Worm (Caenorhabditis elegans) whole organism, late embryonic: ENCODE data around the gene K02F3.12.

ENCODE experiments used
- C38D4.7 ChIP-seq: fragments of 200-800 bp; sonication (Bioruptor generic); optimal IDR thresholded peaks from 2 replicates; lab custom pipeline; 2018; ENCODE audit warnings: mild to moderate bottlenecking, missing genetic modification characterization, moderate library complexity, missing compliant biosample characterization
- F13H6.1 ChIP-seq: sonication (generic microtip); optimal IDR thresholded peaks from 2 replicates; lab custom pipeline; 2016; ENCODE audit warnings: missing genetic modification characterization, missing compliant biosample characterization
- K02D7.2 ChIP-seq: sonication (generic microtip); optimal IDR thresholded peaks from 2 replicates; lab custom pipeline; 2017; ENCODE audit warnings: mild to moderate bottlenecking, missing genetic modification characterization, missing compliant biosample characterization
- T23F11.4 ChIP-seq: fragments of 200-800 bp; sonication (Bioruptor generic); optimal IDR thresholded peaks from 2 replicates; lab custom pipeline; 2018; ENCODE audit warnings: mild to moderate bottlenecking, missing genetic modification characterization, missing compliant biosample characterization
- Y22D7AL.16 ChIP-seq: sonication (generic microtip); optimal IDR thresholded peaks from 2 replicates; lab custom pipeline; 2016; ENCODE audit warnings: missing genetic modification characterization, missing compliant biosample characterization
- ahr-1 ChIP-seq: sonication (generic microtip); optimal IDR thresholded peaks from 2 replicates; lab custom pipeline; 2016; ENCODE audit warnings: missing genetic modification characterization, missing compliant biosample characterization
- ceh-18 ChIP-seq: sonication (generic microtip); optimal IDR thresholded peaks from 2 replicates; lab custom pipeline; 2016; ENCODE audit warnings: missing genetic modification characterization, missing compliant biosample characterization
- ceh-19 ChIP-seq: fragments of 200-800 bp; sonication (Bioruptor generic); optimal IDR thresholded peaks from 2 replicates; lab custom pipeline; 2018; ENCODE audit warnings: mild to moderate bottlenecking, missing genetic modification characterization, missing compliant biosample characterization
- ceh-2 ChIP-seq: sonication (generic microtip); optimal IDR thresholded peaks from 2 replicates; lab custom pipeline; 2016; ENCODE audit warnings: missing genotype, missing genetic modification characterization, missing compliant biosample characterization
- ceh-24 ChIP-seq: sonication (generic microtip); optimal IDR thresholded peaks from 2 replicates; lab custom pipeline; 2016; ENCODE audit warnings: mild to moderate bottlenecking, missing genetic modification characterization, missing compliant biosample characterization
- ceh-30 ChIP-seq: fragments of 150-350 bp; optimal IDR thresholded peaks from 2 replicates; lab custom pipeline; 2014; ENCODE audit warnings: missing biosample characterization, missing genetic modification characterization
- ceh-31 ChIP-seq: sonication (generic microtip); optimal IDR thresholded peaks from 2 replicates; lab custom pipeline; 2016; ENCODE audit warnings: missing genetic modification characterization, missing compliant biosample characterization
- ceh-34 ChIP-seq: sonication (generic microtip); optimal IDR thresholded peaks from 2 replicates; lab custom pipeline; 2016; ENCODE audit warnings: mild to moderate bottlenecking, missing genetic modification characterization, missing compliant biosample characterization
- ceh-45 ChIP-seq: fragments of 200-800 bp; sonication (Bioruptor generic); IDR thresholded peaks from 2 replicates; pipeline ENCODE4 v1.3.6; 2022; ENCODE audit warnings: missing genetic modification reagents, missing genetic modification characterization, missing compliant biosample characterization
- ceh-48 ChIP-seq: sonication (generic microtip); optimal IDR thresholded peaks from 2 replicates; lab custom pipeline; 2016; ENCODE audit warnings: missing genetic modification characterization, inconsistent platforms, missing compliant biosample characterization
- ceh-6 ChIP-seq: fragments of 200-800 bp; sonication (Bioruptor generic); optimal IDR thresholded peaks from 2 replicates; lab custom pipeline; 2018; ENCODE audit warnings: mild to moderate bottlenecking, missing genetic modification characterization, missing compliant biosample characterization
- dve-1 ChIP-seq: sonication (generic microtip); optimal IDR thresholded peaks from 2 replicates; lab custom pipeline; 2017; ENCODE audit warnings: antibody characterized with exemption, mild to moderate bottlenecking, missing genetic modification characterization, missing compliant biosample characterization
- elt-2 ChIP-seq: sonication (generic microtip); optimal IDR thresholded peaks from 2 replicates; lab custom pipeline; 2016; ENCODE audit warnings: missing genetic modification reagents, missing genetic modification characterization, missing compliant biosample characterization
- ets-4 ChIP-seq: sonication (generic microtip); optimal IDR thresholded peaks from 2 replicates; lab custom pipeline; 2016; ENCODE audit warnings: missing genetic modification characterization, missing compliant biosample characterization
- fax-1 ChIP-seq: sonication (generic microtip); optimal IDR thresholded peaks from 2 replicates; lab custom pipeline; 2016; ENCODE audit warnings: missing genotype, missing genetic modification characterization, missing compliant biosample characterization
- fkh-10 ChIP-seq: fragments of 150-350 bp; optimal IDR thresholded peaks from 2 replicates; lab custom pipeline; 2014; ENCODE audit warnings: missing biosample characterization, missing genetic modification reagents, missing genetic modification characterization
- hlh-13 ChIP-seq: fragments of 200-800 bp; sonication (Bioruptor generic); optimal IDR thresholded peaks from 2 replicates; lab custom pipeline; 2018; ENCODE audit warnings: mild to moderate bottlenecking, missing genetic modification characterization, missing compliant biosample characterization
- hlh-15 ChIP-seq: sonication (generic microtip); optimal IDR thresholded peaks from 2 replicates; lab custom pipeline; 2016; ENCODE audit warnings: missing genetic modification characterization, missing compliant biosample characterization
- hlh-8 ChIP-seq: sonication (generic microtip); optimal IDR thresholded peaks from 2 replicates; lab custom pipeline; 2016; ENCODE audit warnings: missing genotype, missing genetic modification characterization, missing compliant biosample characterization
- lim-6 ChIP-seq: sonication (generic microtip); optimal IDR thresholded peaks from 2 replicates; lab custom pipeline; 2016; ENCODE audit warnings: missing genetic modification characterization, missing compliant biosample characterization
- lin-11 ChIP-seq: fragments of 200-800 bp; sonication (Bioruptor generic); optimal IDR thresholded peaks from 2 replicates; lab custom pipeline; 2018; ENCODE audit warnings: mild to moderate bottlenecking, missing genetic modification characterization, missing compliant biosample characterization
- madf-2 ChIP-seq: sonication (generic microtip); optimal IDR thresholded peaks from 2 replicates; lab custom pipeline; 2017; ENCODE audit warnings: missing genetic modification characterization, missing compliant biosample characterization
- nhr-11 ChIP-seq: fragments of 150-350 bp; optimal IDR thresholded peaks from 2 replicates; lab custom pipeline; 2014; ENCODE audit warnings: missing biosample characterization, missing genetic modification characterization
- nhr-232 ChIP-seq: sonication (generic microtip); optimal IDR thresholded peaks from 2 replicates; lab custom pipeline; 2016; ENCODE audit warnings: missing genetic modification characterization, missing compliant biosample characterization
- npax-4 ChIP-seq: sonication (generic microtip); optimal IDR thresholded peaks from 2 replicates; lab custom pipeline; 2016; ENCODE audit warnings: missing genetic modification characterization, missing compliant biosample characterization
- odd-2 ChIP-seq: sonication (generic microtip); optimal IDR thresholded peaks from 2 replicates; lab custom pipeline; 2017; ENCODE audit warnings: antibody characterized with exemption, mild to moderate bottlenecking, missing genetic modification characterization, missing compliant biosample characterization
- pag-3 ChIP-seq: sonication (generic microtip); optimal IDR thresholded peaks from 2 replicates; lab custom pipeline; 2016; ENCODE audit warnings: missing compliant biosample characterization, missing genetic modification characterization, borderline replicate concordance
- pax-1 ChIP-seq: fragments of 150-350 bp; optimal IDR thresholded peaks from 2 replicates; lab custom pipeline; 2014; ENCODE audit warnings: missing biosample characterization, missing genetic modification characterization
- pqm-1 ChIP-seq: sonication (generic microtip); optimal IDR thresholded peaks from 2 replicates; lab custom pipeline; 2016; ENCODE audit warnings: missing genetic modification characterization, missing compliant biosample characterization
- ref-2 ChIP-seq: sonication (generic microtip); optimal IDR thresholded peaks from 2 replicates; lab custom pipeline; 2016; ENCODE audit warnings: missing genetic modification characterization, missing compliant biosample characterization
- rnt-1 ChIP-seq: sonication (generic microtip); optimal IDR thresholded peaks from 2 replicates; lab custom pipeline; 2016; ENCODE audit warnings: missing genetic modification characterization, missing compliant biosample characterization
- sdc-2 ChIP-seq: sonication (generic microtip); optimal IDR thresholded peaks from 2 replicates; lab custom pipeline; 2016; ENCODE audit warnings: missing genotype, missing genetic modification characterization, missing compliant biosample characterization
- sox-2 ChIP-seq: fragments of 200-800 bp; sonication (Bioruptor generic); IDR thresholded peaks from 2 replicates; pipeline ENCODE4 v1.3.6; 2022; ENCODE audit warnings: missing genetic modification reagents, missing genetic modification characterization, missing compliant biosample characterization
- sox-4 ChIP-seq: sonication (generic microtip); optimal IDR thresholded peaks from 2 replicates; lab custom pipeline; 2017; ENCODE audit warnings: mild to moderate bottlenecking, missing genetic modification characterization, inconsistent platforms, missing compliant biosample characterization
- syd-9 ChIP-seq: sonication (generic microtip); optimal IDR thresholded peaks from 2 replicates; lab custom pipeline; 2016; ENCODE audit warnings: mild to moderate bottlenecking, missing genetic modification characterization, moderate library complexity, missing compliant biosample characterization
- tbx-2 ChIP-seq: sonication (generic microtip); optimal IDR thresholded peaks from 2 replicates; lab custom pipeline; 2016; ENCODE audit warnings: missing genetic modification characterization, missing compliant biosample characterization
- ttx-3 ChIP-seq: sonication (generic microtip); optimal IDR thresholded peaks from 2 replicates; lab custom pipeline; 2016; ENCODE audit warnings: missing genetic modification reagents, missing genetic modification characterization, missing compliant biosample characterization
- unc-3 ChIP-seq, 2 experiments: fragments of 200-800 bp in 1 of 2; sonication (Bioruptor generic) in 1 of 2; sonication (generic microtip) in 1 of 2; conservative IDR thresholded peaks in 1 of 2; optimal IDR thresholded peaks in 1 of 2; 2 replicates each; pipeline versions ENCODE4 v1.3.6 to Lab custom; 2016 to 2022; ENCODE audit warnings: missing compliant biosample characterization in 2 of 2, missing genetic modification characterization in 2 of 2, missing genetic modification reagents in 1 of 2
- unc-42 ChIP-seq: sonication (generic microtip); optimal IDR thresholded peaks from 2 replicates; lab custom pipeline; 2016; ENCODE audit warnings: missing genotype, missing genetic modification characterization, missing compliant biosample characterization
- unc-55 ChIP-seq: sonication (generic microtip); optimal IDR thresholded peaks from 2 replicates; lab custom pipeline; 2017; ENCODE audit warnings: missing biosample characterization, missing genetic modification reagents, missing genetic modification characterization

K02F3.12 gene

ce11 chrIII:856260-856659, at the start of gene K02F3.12:
Gene K02F3.12 (plus strand): TSS chrIII:856560.
- no peak for TF ChIP-seq npax-4 (tag; lab: Kevin White, UChicago)
- TF ChIP-seq Y22D7AL.16 (tag; lab: Kevin White, UChicago): no peak
- no peak for TF ChIP-seq unc-42 (tag; lab: Kevin White, UChicago)
- no peak for TF ChIP-seq dve-1
- no peak for TF ChIP-seq unc-55 (GFP tag; lab: Kevin White, UChicago)
- TF ChIP-seq ceh-30 (tag; lab: Kevin White, UChicago): no peak
- no peak for TF ChIP-seq K02D7.2
- TF ChIP-seq ceh-19 (GFP tag; lab: Kevin White, UChicago): no peak
- no peak for TF ChIP-seq ceh-2 (tag; lab: Kevin White, UChicago)
- no peak for TF ChIP-seq ets-4
- no peak for TF ChIP-seq lin-11 (tag; lab: Kevin White, UChicago)
- no peak for TF ChIP-seq sox-2 (GFP tag; lab: Robert Waterston, UW)
- TF ChIP-seq C38D4.7 (GFP tag; lab: Kevin White, UChicago): no peak
- no peak for TF ChIP-seq ceh-18 (tag; lab: Kevin White, UChicago)
- TF ChIP-seq nhr-232 (tag; lab: Kevin White, UChicago): no peak
- TF ChIP-seq rnt-1 (tag; lab: Kevin White, UChicago): no peak
- no peak for TF ChIP-seq hlh-13
- TF ChIP-seq elt-2: no peak
- TF ChIP-seq ceh-31 (tag; lab: Kevin White, UChicago): no peak

ce11 chrIII:811544-811943, 44.8 kb upstream of the K02F3.12 start, which contains the start of gene daf-7:
Gene daf-7 (plus strand): TSS chrIII:811844.
- TF ChIP-seq nhr-11 (tag; lab: Kevin White, UChicago) (no peak), madf-2 (tag; lab: Kevin White, UChicago) (no peak), ceh-24 (no peak)

- no peak for TF ChIP-seq fax-1 (tag; lab: Kevin White, UChicago)
- no peak for TF ChIP-seq T23F11.4
- no peak for TF ChIP-seq unc-55 (GFP tag; lab: Kevin White, UChicago)
- no peak for TF ChIP-seq pax-1 (tag; lab: Kevin White, UChicago)
- no peak for TF ChIP-seq ahr-1 (tag; lab: Kevin White, UChicago)
- TF ChIP-seq K02D7.2: no peak
- TF ChIP-seq pag-3 (tag; lab: Kevin White, UChicago): no peak
- no peak for TF ChIP-seq unc-3 (GFP tag; conservative IDR thresholded peaks at IDR 0.05; lab: Robert Waterston, UW)
- TF ChIP-seq unc-3 (tag; optimal IDR thresholded peaks at IDR 0.05; lab: Kevin White, UChicago): no peak
- TF ChIP-seq ttx-3 (tag; lab: Kevin White, UChicago): no peak
- no peak for TF ChIP-seq tbx-2 (tag; lab: Kevin White, UChicago)
- TF ChIP-seq F13H6.1 (tag; lab: Kevin White, UChicago): no peak
- no peak for TF ChIP-seq ceh-48 (tag; lab: Kevin White, UChicago)
- TF ChIP-seq lim-6 (tag; lab: Kevin White, UChicago): no peak
- TF ChIP-seq sdc-2 (tag; lab: Kevin White, UChicago): no peak
- TF ChIP-seq fkh-10 (GFP tag; lab: Kevin White, UChicago): no peak
- no peak for TF ChIP-seq C38D4.7 (GFP tag; lab: Kevin White, UChicago)
- TF ChIP-seq odd-2 (tag; lab: Kevin White, UChicago): no peak
Observed at ce11 chrIII:815845-816244, 40.5 kb upstream of the K02F3.12 start, which contains the start of gene dac-1. Gene dac-1 (plus strand): TSS chrIII:816145.

ce11 chrIII:819313-819712, 37.0 kb upstream of the K02F3.12 start:
- TF ChIP-seq ceh-6: no peak
- TF ChIP-seq ceh-45 (GFP tag; lab: Robert Waterston, UW): no peak
- TF ChIP-seq odd-2 (tag; lab: Kevin White, UChicago): no peak
- TF ChIP-seq tbx-2 (tag; lab: Kevin White, UChicago): no peak
- no peak for TF ChIP-seq ceh-18 (tag; lab: Kevin White, UChicago)
- TF ChIP-seq hlh-13: no peak
- TF ChIP-seq ceh-34: no peak
- no peak for TF ChIP-seq ceh-2 (tag; lab: Kevin White, UChicago)
- no peak for TF ChIP-seq nhr-11 (tag; lab: Kevin White, UChicago)
- no peak for TF ChIP-seq ceh-31 (tag; lab: Kevin White, UChicago)
- no peak for TF ChIP-seq hlh-8 (tag; lab: Kevin White, UChicago)
- TF ChIP-seq ref-2 (tag; lab: Kevin White, UChicago): no peak
- no peak for TF ChIP-seq hlh-15
- TF ChIP-seq nhr-232 (tag; lab: Kevin White, UChicago): no peak
- TF ChIP-seq syd-9 (tag; lab: Kevin White, UChicago): no peak
- TF ChIP-seq ahr-1 (tag; lab: Kevin White, UChicago): no peak
- TF ChIP-seq sox-4 (tag; lab: Kevin White, UChicago): no peak
- TF ChIP-seq pqm-1 (tag; lab: Kevin White, UChicago): no peak
- no peak for TF ChIP-seq lim-6 (tag; lab: Kevin White, UChicago)
- TF ChIP-seq sox-2 (GFP tag; lab: Robert Waterston, UW): no peak
